Fruit fly (Drosophila melanogaster) whole organism, wandering third instar larva: ENCODE measurements around the gene Rab9Db.

ENCODE experiments used
- Dif ChIP-seq: fragments of 200-275, 200-300 bp; sonication (Bioruptor generic); optimal IDR thresholded peaks from 2 replicates; lab custom pipeline; 2018; ENCODE audit warnings: missing biosample characterization, missing genetic modification characterization; ENCODE audit not compliant: partially characterized antibody
- GATAd ChIP-seq: sonication (Bioruptor generic); optimal IDR thresholded peaks from 2 replicates; lab custom pipeline; 2016; ENCODE audit warnings: missing biosample characterization, missing genetic modification characterization
- HLH106 ChIP-seq: fragments of 200-800 bp; optimal IDR thresholded peaks from 3 replicates; lab custom pipeline; 2019; ENCODE audit warnings: missing biosample characterization, mild to moderate bottlenecking, missing genetic modification characterization, moderate library complexity
- Hnf4 ChIP-seq: fragments of 200-800 bp; sonication (Bioruptor generic); optimal IDR thresholded peaks from 2 replicates; lab custom pipeline; 2016; ENCODE audit warnings: missing biosample characterization, mild to moderate bottlenecking, missing genetic modification characterization
- Hr78 ChIP-seq: fragments of >200 bp; optimal IDR thresholded peaks from 2 replicates; lab custom pipeline; 2017; ENCODE audit warnings: missing biosample characterization, missing genetic modification characterization
- OdsH ChIP-seq: fragments of 200-800 bp; sonication (Bioruptor generic); optimal IDR thresholded peaks from 2 replicates; lab custom pipeline; 2016; ENCODE audit warnings: missing biosample characterization, mild to moderate bottlenecking, missing genetic modification characterization
- br ChIP-seq: fragments of 200-800 bp; sonication (Bioruptor generic); optimal IDR thresholded peaks from 2 replicates; lab custom pipeline; 2016; ENCODE audit warnings: missing biosample characterization, missing genetic modification characterization
- brk ChIP-seq: fragments of 200-800 bp; sonication (Bioruptor generic); optimal IDR thresholded peaks from 2 replicates; lab custom pipeline; 2016; ENCODE audit warnings: missing biosample characterization, mild to moderate bottlenecking, missing genetic modification characterization
- foxo ChIP-seq, 2 experiments: fragments of 200-800 bp; sonication (Bioruptor generic); optimal IDR thresholded peaks; 2 replicates in 1 of 2; 3 replicates in 1 of 2; lab custom pipeline; 2016 to 2017; ENCODE audit warnings: missing biosample characterization in 2 of 2, missing genetic modification characterization in 2 of 2
- h ChIP-seq: fragments of 200-800 bp; sonication (Bioruptor generic); optimal IDR thresholded peaks from 3 replicates; lab custom pipeline; 2016; ENCODE audit warnings: missing biosample characterization, mild to moderate bottlenecking, missing genetic modification characterization
- pan ChIP-seq: fragments of >200 bp; optimal IDR thresholded peaks from 2 replicates; lab custom pipeline; 2017
- psq ChIP-seq: fragments of 200-800 bp; sonication (Bioruptor generic); optimal IDR thresholded peaks from 3 replicates; lab custom pipeline; 2017; ENCODE audit warnings: missing biosample characterization, mild to moderate bottlenecking, missing genetic modification characterization, moderate library complexity
- sv ChIP-seq: fragments of 200-800 bp; sonication (Bioruptor generic); optimal IDR thresholded peaks from 3 replicates; lab custom pipeline; 2016; ENCODE audit warnings: missing biosample characterization, missing genetic modification characterization
- usp ChIP-seq: fragments of >200 bp; optimal IDR thresholded peaks from 2 replicates; lab custom pipeline; 2017; ENCODE audit warnings: missing biosample characterization, missing genetic modification characterization

- TF ChIP-seq pan (lab: Kevin White, UChicago), result no peak
- TF ChIP-seq br, result no peak
- TF ChIP-seq Dif (GFP tag; lab: Kevin White, UChicago), result no peak
- no peak for TF ChIP-seq psq (GFP tag; lab: Kevin White, UChicago)
- no peak for TF ChIP-seq sv (GFP tag; lab: Kevin White, UChicago)
- no peak for TF ChIP-seq h (GFP tag; lab: Kevin White, UChicago)
- no peak for TF ChIP-seq OdsH
- no peak for TF ChIP-seq foxo (GFP tag; optimal IDR thresholded peaks at IDR 0.05; lab: Kevin White, UChicago)
- TF ChIP-seq Hr78 (GFP tag; lab: Kevin White, UChicago), result no peak
- TF ChIP-seq HLH106 (tag; lab: Kevin White, UChicago), result no peak
- TF ChIP-seq brk (GFP tag; lab: Kevin White, UChicago), result no peak
- TF ChIP-seq Hnf4 (GFP tag; lab: Kevin White, UChicago), result no peak
- TF ChIP-seq usp (GFP tag; lab: Kevin White, UChicago), result no peak
- TF ChIP-seq GATAd (GFP tag; lab: Kevin White, UChicago), result no peak
Observed at dm6 chrX:10588789-10589188, 34.2 kb downstream of the Rab9Db start, which contains the start of gene Rab9D.
